Fruit fly (Drosophila melanogaster) whole organism, embryonic: ENCODE results near the gene slf.

Experiments
- Aef1 ChIP-seq: fragments of 200-800 bp; sonication (Bioruptor generic); IDR thresholded peaks from 3 replicates; pipeline ENCODE4 v1.3.6; 2022; ENCODE audit warnings: missing biosample characterization, missing genetic modification characterization
- Asciz ChIP-seq: fragments of 200-800 bp; sonication (Bioruptor generic); optimal IDR thresholded peaks from 2 replicates; lab custom pipeline; 2017; ENCODE audit warnings: missing biosample characterization, mild to moderate bottlenecking, missing genetic modification characterization, missing genetic modification reagents
- B-H2 ChIP-seq: fragments of 200-800 bp; sonication (Bioruptor generic); optimal IDR thresholded peaks from 2 replicates; lab custom pipeline; 2018; ENCODE audit warnings: missing biosample characterization, mild to moderate bottlenecking, missing genetic modification characterization
- CG10209 ChIP-seq: fragments of 200-800 bp; sonication (Bioruptor generic); optimal IDR thresholded peaks from 3 replicates; lab custom pipeline; 2017; ENCODE audit warnings: missing biosample characterization, mild to moderate bottlenecking, missing genetic modification characterization, missing genetic modification reagents
- CG11398 ChIP-seq: fragments of 200-800 bp; sonication (Bioruptor generic); optimal IDR thresholded peaks from 2 replicates; lab custom pipeline; 2016; ENCODE audit warnings: missing biosample characterization, missing genetic modification characterization
- CG11560 ChIP-seq: fragments of 200-800 bp; sonication (Bioruptor generic); IDR thresholded peaks from 3 replicates; pipeline ENCODE4 v1.3.6; 2022; ENCODE audit warnings: missing biosample characterization, missing genetic modification characterization
- CG12155 ChIP-seq: fragments of 200-800 bp; sonication (Bioruptor generic); optimal IDR thresholded peaks from 3 replicates; lab custom pipeline; 2016; ENCODE audit warnings: missing biosample characterization, missing genetic modification characterization
- CG13894 ChIP-seq: fragments of 200-800 bp; sonication (Bioruptor generic); optimal IDR thresholded peaks from 3 replicates; lab custom pipeline; 2018; ENCODE audit warnings: missing biosample characterization, mild to moderate bottlenecking, missing genetic modification characterization, moderate library complexity
- CG14014 ChIP-seq: fragments of 200-800 bp; sonication (Bioruptor generic); IDR thresholded peaks from 2 replicates; pipeline ENCODE4 v1.3.6; 2022; ENCODE audit warnings: missing biosample characterization, missing genetic modification characterization
- CG15073 ChIP-seq: fragments of 200-800 bp; sonication (Bioruptor generic); optimal IDR thresholded peaks from 2 replicates; lab custom pipeline; 2016; ENCODE audit warnings: missing biosample characterization, missing genetic modification characterization
- CG16815 ChIP-seq: fragments of 200-800 bp; sonication (Bioruptor generic); optimal IDR thresholded peaks from 3 replicates; lab custom pipeline; 2017; ENCODE audit warnings: missing biosample characterization, mild to moderate bottlenecking, missing genetic modification characterization
- CG17328 ChIP-seq: fragments of 200-800 bp; sonication (Bioruptor generic); IDR thresholded peaks from 2 replicates; pipeline ENCODE4 v1.3.6; 2022; ENCODE audit warnings: missing biosample characterization, missing genetic modification characterization
- CG18619 ChIP-seq: fragments of 200-800 bp; sonication (Bioruptor generic); optimal IDR thresholded peaks from 3 replicates; lab custom pipeline; 2017; ENCODE audit warnings: missing biosample characterization, mild to moderate bottlenecking, missing genetic modification characterization
- CG18764 ChIP-seq: fragments of 200-800 bp; sonication (Bioruptor generic); optimal IDR thresholded peaks from 3 replicates; lab custom pipeline; 2016; ENCODE audit warnings: missing biosample characterization, missing genetic modification characterization
- CG3065 ChIP-seq: fragments of 200-800 bp; sonication (Bioruptor generic); optimal IDR thresholded peaks from 2 replicates; lab custom pipeline; 2016; ENCODE audit warnings: missing biosample characterization, missing genetic modification characterization
- CG6765 ChIP-seq: fragments of 200-800 bp; sonication (Bioruptor generic); optimal IDR thresholded peaks from 3 replicates; lab custom pipeline; 2017; ENCODE audit warnings: missing biosample characterization, mild to moderate bottlenecking, missing genetic modification characterization
- CG7271 ChIP-seq: fragments of 200-800 bp; sonication (Bioruptor generic); optimal IDR thresholded peaks from 2 replicates; lab custom pipeline; 2018; ENCODE audit warnings: missing biosample characterization, mild to moderate bottlenecking, missing genetic modification characterization, moderate library complexity
- CG8388 ChIP-seq: fragments of 200-800 bp; sonication (Bioruptor generic); optimal IDR thresholded peaks from 2 replicates; lab custom pipeline; 2019; ENCODE audit warnings: missing biosample characterization, mild to moderate bottlenecking, missing genetic modification characterization, moderate library complexity
- CG8944 ChIP-seq: fragments of 200-800 bp; sonication (Bioruptor generic); optimal IDR thresholded peaks from 3 replicates; lab custom pipeline; 2016; ENCODE audit warnings: missing biosample characterization, missing genetic modification characterization
- CG9437 ChIP-seq: fragments of 200-800 bp; sonication (Bioruptor generic); optimal IDR thresholded peaks from 2 replicates; lab custom pipeline; 2018; ENCODE audit warnings: missing biosample characterization, mild to moderate bottlenecking, missing genetic modification characterization
- CG9932 ChIP-seq: fragments of 200-800 bp; sonication (Bioruptor generic); IDR thresholded peaks from 2 replicates; pipeline ENCODE4 v1.3.6; 2022; ENCODE audit warnings: missing biosample characterization, missing genetic modification characterization
- CkIIα-i1 ChIP-seq: fragments of 200-800 bp; sonication (Bioruptor generic); IDR thresholded peaks from 2 replicates; pipeline ENCODE4 v1.3.6; 2022; ENCODE audit warnings: missing biosample characterization, missing genetic modification characterization
- D19B ChIP-seq: fragments of 200-800 bp; sonication (Bioruptor generic); optimal IDR thresholded peaks from 2 replicates; lab custom pipeline; 2017; ENCODE audit warnings: missing biosample characterization, mild to moderate bottlenecking, missing genetic modification characterization
- Dbx ChIP-seq: fragments of 200-800 bp; sonication (Bioruptor generic); IDR thresholded peaks from 3 replicates; pipeline ENCODE4 v1.3.6; 2022; ENCODE audit warnings: missing biosample characterization, missing genetic modification characterization
- E2f1 ChIP-seq: fragments of 200-800 bp; sonication (Bioruptor generic); IDR thresholded peaks from 2 replicates; pipeline ENCODE4 v1.3.6; 2022; ENCODE audit warnings: missing biosample characterization, missing genetic modification characterization
- Elba2 ChIP-seq: fragments of 200-800 bp; sonication (Bioruptor generic); optimal IDR thresholded peaks from 3 replicates; lab custom pipeline; 2016; ENCODE audit warnings: missing biosample characterization, missing genetic modification characterization
- Max ChIP-seq: fragments of 200-800 bp; sonication (Bioruptor generic); optimal IDR thresholded peaks from 2 replicates; lab custom pipeline; 2016; ENCODE audit warnings: missing biosample characterization, mild to moderate bottlenecking, missing genetic modification characterization
- Med ChIP-seq: fragments of 200-800 bp; sonication (Bioruptor generic); peaks from one replicate; lab custom pipeline; 2016; ENCODE audit warnings: missing biosample characterization, missing genetic modification characterization, mild to moderate bottlenecking, inconsistent platforms, moderate library complexity
- NC2α ChIP-seq: fragments of 200-800 bp; sonication (Bioruptor generic); optimal IDR thresholded peaks from 2 replicates; lab custom pipeline; 2016; ENCODE audit warnings: missing biosample characterization, missing genetic modification characterization
- NFAT ChIP-seq: fragments of 200-800 bp; sonication (Bioruptor generic); IDR thresholded peaks from 2 replicates; pipeline ENCODE4 v1.3.6; 2022; ENCODE audit warnings: missing biosample characterization, missing genetic modification characterization
- Nf-YA ChIP-seq: fragments of 200-800 bp; sonication (Bioruptor generic); IDR thresholded peaks from 2 replicates; pipeline ENCODE4 v1.3.6; 2022; ENCODE audit warnings: missing biosample characterization, missing genetic modification characterization
- Oli ChIP-seq: fragments of 200-800 bp; sonication (Bioruptor generic); optimal IDR thresholded peaks from 2 replicates; lab custom pipeline; 2018; ENCODE audit warnings: missing biosample characterization, mild to moderate bottlenecking, missing genetic modification characterization, moderate library complexity
- Six4 ChIP-seq: fragments of 200-800 bp; sonication (Bioruptor generic); optimal IDR thresholded peaks from 2 replicates; lab custom pipeline; 2016; ENCODE audit warnings: missing biosample characterization, missing genetic modification characterization
- Sox100B ChIP-seq: fragments of 200-800 bp; sonication (Bioruptor generic); optimal IDR thresholded peaks from 3 replicates; lab custom pipeline; 2018; ENCODE audit warnings: missing biosample characterization, mild to moderate bottlenecking, missing genetic modification characterization
- Stat92E ChIP-seq, 3 experiments: fragments of >200 bp in 2 of 3; fragments of 200-800 bp in 1 of 3; sonication (Bioruptor generic) in 1 of 3; optimal IDR thresholded peaks; 2 replicates each; lab custom pipeline; 2017 to 2019; ENCODE audit warnings: missing biosample characterization in 3 of 3, missing genetic modification characterization in 3 of 3, mild to moderate bottlenecking in 1 of 3, moderate library complexity in 1 of 3
- ems ChIP-seq: fragments of 200-800 bp; sonication (Bioruptor generic); optimal IDR thresholded peaks from 3 replicates; lab custom pipeline; 2016; ENCODE audit warnings: missing biosample characterization, missing genetic modification characterization
- grn ChIP-seq: fragments of 200-800 bp; sonication (Bioruptor generic); optimal IDR thresholded peaks from 3 replicates; lab custom pipeline; 2017; ENCODE audit warnings: missing biosample characterization, missing genetic modification characterization
- ham ChIP-seq: fragments of 200-800 bp; sonication (Bioruptor generic); IDR thresholded peaks from 2 replicates; pipeline ENCODE4 v1.3.6; 2022; ENCODE audit warnings: missing biosample characterization, missing genetic modification characterization
- kay ChIP-seq: fragments of 200-800 bp; sonication (Bioruptor generic); optimal IDR thresholded peaks from 2 replicates; lab custom pipeline; 2016; ENCODE audit warnings: missing biosample characterization, missing genetic modification characterization
- lmd ChIP-seq: fragments of 200-800 bp; sonication (Bioruptor generic); IDR thresholded peaks from 2 replicates; pipeline ENCODE4 v1.3.6; 2022; ENCODE audit warnings: missing biosample characterization, missing genetic modification characterization
- mam ChIP-seq: fragments of 200-800 bp; sonication (Bioruptor generic); optimal IDR thresholded peaks from 3 replicates; lab custom pipeline; 2016; ENCODE audit warnings: missing biosample characterization, missing genetic modification characterization
- mld ChIP-seq: fragments of 200-800 bp; sonication (Bioruptor generic); IDR thresholded peaks from 3 replicates; pipeline ENCODE4 v1.3.6; 2022; ENCODE audit warnings: missing biosample characterization, missing genetic modification characterization; ENCODE audit not compliant: partially characterized antibody
- nerfin-1 ChIP-seq: fragments of 200-800 bp; sonication (Bioruptor generic); optimal IDR thresholded peaks from 3 replicates; lab custom pipeline; 2019; ENCODE audit warnings: missing biosample characterization, mild to moderate bottlenecking, missing genetic modification characterization, moderate library complexity
- nmo ChIP-seq: fragments of 200-800 bp; sonication (Bioruptor generic); optimal IDR thresholded peaks from 2 replicates; lab custom pipeline; 2018; ENCODE audit warnings: missing biosample characterization, mild to moderate bottlenecking, missing genetic modification characterization, moderate library complexity
- pfk ChIP-seq: fragments of 200-800 bp; sonication (Bioruptor generic); optimal IDR thresholded peaks from 2 replicates; lab custom pipeline; 2018; ENCODE audit warnings: missing biosample characterization, mild to moderate bottlenecking, missing genetic modification characterization, moderate library complexity
- pita ChIP-seq: fragments of 200-800 bp; sonication (Bioruptor generic); optimal IDR thresholded peaks from 2 replicates; lab custom pipeline; 2017; ENCODE audit warnings: missing biosample characterization, mild to moderate bottlenecking, missing genetic modification characterization
- sens ChIP-seq: fragments of 200-800 bp; sonication (Bioruptor generic); peaks from one replicate; lab custom pipeline; 2016; ENCODE audit warnings: missing biosample characterization, missing genetic modification characterization
- sna ChIP-seq: fragments of 200-800 bp; sonication (Bioruptor generic); IDR thresholded peaks from 2 replicates; pipeline ENCODE4 v1.3.6; 2022; ENCODE audit warnings: missing biosample characterization, missing genetic modification characterization; ENCODE audit not compliant: partially characterized antibody
- tna ChIP-seq: fragments of 200-800 bp; sonication (Bioruptor generic); IDR thresholded peaks from 2 replicates; pipeline ENCODE4 v1.3.6; 2022; ENCODE audit warnings: missing biosample characterization, missing genetic modification characterization; ENCODE audit not compliant: partially characterized antibody
- toy ChIP-seq: fragments of 200-800 bp; sonication (Bioruptor generic); IDR thresholded peaks from 2 replicates; pipeline ENCODE4 v1.3.6; 2022; ENCODE audit warnings: missing biosample characterization, missing genetic modification characterization
- unc-4 ChIP-seq: fragments of 200-800 bp; sonication (Bioruptor generic); IDR thresholded peaks from 2 replicates; pipeline ENCODE4 v1.3.6; 2022; ENCODE audit warnings: missing biosample characterization, missing genetic modification characterization; ENCODE audit not compliant: partially characterized antibody

The slf gene

dm6 chr2L:4821319-4821717, 19.6 kb upstream of the slf start (continued):
- TF ChIP-seq CG13894 (tag; lab: Kevin White, UChicago), result peak; percentile 80
- no peak for TF ChIP-seq CG11398
- peak; percentile 5 for TF ChIP-seq pita (GFP tag; lab: Kevin White, UChicago)
- peak; percentile 45 for TF ChIP-seq mam
- peak; percentile 61 for TF ChIP-seq CG18619 (GFP tag; lab: Kevin White, UChicago)
- TF ChIP-seq Nf-YA, result no peak
- TF ChIP-seq Aef1 (GFP tag; lab: Robert Waterston, UW), result peak; percentile 69
- TF ChIP-seq pfk (GFP tag; lab: Kevin White, UChicago), result no peak
- no peak for TF ChIP-seq CG15073
- no peak for TF ChIP-seq sna (GFP tag; lab: Robert Waterston, UW)
- no peak for TF ChIP-seq Max (GFP tag; lab: Kevin White, UChicago)
- no peak for TF ChIP-seq CkIIα-i1
- TF ChIP-seq toy, result no peak
- TF ChIP-seq CG9437 (GFP tag; lab: Kevin White, UChicago), result peak; percentile 34
- peak; percentile 33 for TF ChIP-seq CG12155
- TF ChIP-seq NC2α (GFP tag; lab: Kevin White, UChicago), result no peak
- TF ChIP-seq mld (GFP tag; lab: Robert Waterston, UW), result no peak
- peak; percentile 73 for TF ChIP-seq Oli (tag; lab: Kevin White, UChicago)
- peak; percentile 66 for TF ChIP-seq lmd (GFP tag; lab: Robert Waterston, UW)
- no peak for TF ChIP-seq CG8388
- peak; percentile 62 for TF ChIP-seq CG6765
- TF ChIP-seq B-H2, result peak; percentile 34
- TF ChIP-seq nmo (GFP tag; lab: Kevin White, UChicago), result peak; percentile 67
- TF ChIP-seq CG9932 (GFP tag; lab: Robert Waterston, UW), result peak; percentile 73
- TF ChIP-seq CG11560 (tag; lab: Robert Waterston, UW), result peak; percentile 38; the same call in 1 of the 3 replicates
- peak; percentile 57 for TF ChIP-seq Asciz (GFP tag; lab: Kevin White, UChicago)
- peak; percentile 35 for TF ChIP-seq nerfin-1 (tag; lab: Kevin White, UChicago)
- no peak for TF ChIP-seq grn (GFP tag; lab: Kevin White, UChicago)
- TF ChIP-seq D19B (GFP tag; lab: Kevin White, UChicago), result peak; percentile 44
- no peak for TF ChIP-seq CG8944 (GFP tag; lab: Kevin White, UChicago)
- peak; percentile 35; the same call in 1 of the 2 replicates for TF ChIP-seq CG17328 (GFP tag; lab: Robert Waterston, UW)
- TF ChIP-seq Sox100B (GFP tag; lab: Kevin White, UChicago), result peak; percentile 76
- TF ChIP-seq unc-4, result no peak
- peak; percentile 72 for TF ChIP-seq sens (GFP tag; lab: Kevin White, UChicago)
- no peak for TF ChIP-seq CG3065 (GFP tag; lab: Kevin White, UChicago)
- TF ChIP-seq ham (GFP tag; lab: Robert Waterston, UW), result no peak
- peak; percentile 61; the same call in 1 of the 2 replicates for TF ChIP-seq E2f1 (GFP tag; lab: Robert Waterston, UW)
- no peak for TF ChIP-seq tna
- peak; percentile 42 for TF ChIP-seq CG16815 (GFP tag; lab: Kevin White, UChicago)
- TF ChIP-seq Elba2 (GFP tag; lab: Kevin White, UChicago), result no peak
- TF ChIP-seq NFAT (GFP tag; lab: Robert Waterston, UW), result peak; percentile 62; the same call in 1 of the 2 replicates
- no peak for TF ChIP-seq Stat92E (GFP tag; optimal IDR thresholded peaks at IDR 0.05; lab: Kevin White, UChicago)
- peak; percentile 73 for TF ChIP-seq CG10209 (GFP tag; lab: Kevin White, UChicago)
- TF ChIP-seq Dbx (GFP tag; lab: Robert Waterston, UW), result peak; percentile 79
- TF ChIP-seq CG18764 (GFP tag; lab: Kevin White, UChicago), result no peak
- TF ChIP-seq CG7271 (tag; lab: Kevin White, UChicago), result peak; percentile 5
- TF ChIP-seq CG14014 (GFP tag; lab: Robert Waterston, UW), result peak; percentile 70
- TF ChIP-seq Six4 (GFP tag; lab: Kevin White, UChicago), result peak; percentile 11
- peak; percentile 87 for TF ChIP-seq Med (GFP tag; lab: Kevin White, UChicago)
- TF ChIP-seq ems (GFP tag; lab: Kevin White, UChicago), result no peak
- peak; percentile 34 for TF ChIP-seq kay (GFP tag; lab: Kevin White, UChicago)
